Fruit fly (Drosophila melanogaster) whole organism, wandering third instar larva: ENCODE data around the gene fok.

Experiments
- Abd-B ChIP-seq: fragments of >200 bp; optimal IDR thresholded peaks from 2 replicates; lab custom pipeline; 2017; ENCODE audit warnings: missing biosample characterization, missing genetic modification characterization
- Rel ChIP-seq, 2 experiments: fragments of 200-800 bp; sonication (Bioruptor generic) in 1 of 2; optimal IDR thresholded peaks; 2 replicates in 1 of 2; 3 replicates in 1 of 2; lab custom pipeline; 2016 to 2019; ENCODE audit warnings: mild to moderate bottlenecking in 2 of 2, missing biosample characterization in 2 of 2, missing genetic modification characterization in 2 of 2, moderate library complexity in 1 of 2
- Sp1 ChIP-seq: fragments of 200-800 bp; sonication (Bioruptor generic); optimal IDR thresholded peaks from 3 replicates; lab custom pipeline; 2019; ENCODE audit warnings: missing biosample characterization, mild to moderate bottlenecking, missing genetic modification characterization, moderate library complexity
- br ChIP-seq: fragments of 200-800 bp; sonication (Bioruptor generic); optimal IDR thresholded peaks from 2 replicates; lab custom pipeline; 2016; ENCODE audit warnings: missing biosample characterization, missing genetic modification characterization
- ey ChIP-seq: fragments of 200-800 bp; sonication (Bioruptor generic); optimal IDR thresholded peaks from 2 replicates; lab custom pipeline; 2016; ENCODE audit warnings: missing biosample characterization, missing genetic modification characterization
- fru ChIP-seq: fragments of 200-800 bp; sonication (Bioruptor generic); optimal IDR thresholded peaks from 3 replicates; lab custom pipeline; 2016; ENCODE audit warnings: missing biosample characterization, mild to moderate bottlenecking, missing genetic modification characterization
- pan ChIP-seq: fragments of >200 bp; optimal IDR thresholded peaks from 2 replicates; lab custom pipeline; 2017
- rgr ChIP-seq: fragments of 200-800 bp; sonication (Bioruptor generic); optimal IDR thresholded peaks from 3 replicates; lab custom pipeline; 2016; ENCODE audit warnings: missing biosample characterization, mild to moderate bottlenecking, missing genetic modification characterization
- usp ChIP-seq: fragments of >200 bp; optimal IDR thresholded peaks from 2 replicates; lab custom pipeline; 2017; ENCODE audit warnings: missing biosample characterization, missing genetic modification characterization

DNA sequence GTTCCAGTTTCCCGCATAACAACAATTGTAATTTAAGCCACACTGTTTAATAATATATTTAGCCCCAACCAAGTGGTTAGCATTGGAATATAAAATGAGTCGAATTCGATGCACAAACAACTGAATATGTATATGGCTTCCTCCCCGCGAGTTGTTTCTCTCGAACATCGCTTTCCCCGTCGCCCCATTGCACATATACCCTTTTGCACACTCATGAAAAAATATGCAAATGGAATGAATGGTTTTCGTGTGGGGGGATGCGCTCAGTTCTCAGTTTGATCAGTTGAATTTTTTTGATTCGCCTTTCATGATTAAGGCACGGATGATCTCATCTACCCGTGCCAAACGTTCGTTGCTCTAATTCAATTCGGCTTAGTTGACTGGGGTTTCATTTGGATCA lies 4.1 kb downstream of the fok start:
- TF ChIP-seq Abd-B (no peak), rgr (GFP tag; lab: Kevin White, UChicago) (no peak), usp (no peak), Sp1 (GFP tag; lab: Kevin White, UChicago) (no peak), fru (no peak), br (GFP tag; lab: Kevin White, UChicago) (no peak), ey (GFP tag; lab: Kevin White, UChicago) (no peak), Rel (GFP tag; optimal IDR thresholded peaks at IDR 0.05; lab: Kevin White, UChicago) (no peak), Rel (tag; optimal IDR thresholded peaks at IDR 0.05; lab: Kevin White, UChicago) (no peak), pan (lab: Kevin White, UChicago) (no peak)
